Worm (Caenorhabditis elegans) whole organism, late embryonic: Measurements from ENCODE around the gene col-161.

ENCODE experiments used
- F13H6.1 ChIP-seq: sonication (generic microtip); optimal IDR thresholded peaks from 2 replicates; lab custom pipeline; 2016; ENCODE audit warnings: missing genetic modification characterization, missing compliant biosample characterization
- K02D7.2 ChIP-seq: sonication (generic microtip); optimal IDR thresholded peaks from 2 replicates; lab custom pipeline; 2017; ENCODE audit warnings: mild to moderate bottlenecking, missing genetic modification characterization, missing compliant biosample characterization
- K09A11.1 ChIP-seq: sonication (generic microtip); optimal IDR thresholded peaks from 2 replicates; lab custom pipeline; 2017; ENCODE audit warnings: antibody characterized with exemption, mild to moderate bottlenecking, missing genetic modification characterization, missing compliant biosample characterization; ENCODE audit not compliant: insufficient read depth
- ama-1 ChIP-seq: fragments of 150-350 bp; optimal IDR thresholded peaks from 2 replicates; lab custom pipeline; 2014
- ceh-18 ChIP-seq: sonication (generic microtip); optimal IDR thresholded peaks from 2 replicates; lab custom pipeline; 2016; ENCODE audit warnings: missing genetic modification characterization, missing compliant biosample characterization
- ceh-19 ChIP-seq: fragments of 200-800 bp; sonication (Bioruptor generic); optimal IDR thresholded peaks from 2 replicates; lab custom pipeline; 2018; ENCODE audit warnings: mild to moderate bottlenecking, missing genetic modification characterization, missing compliant biosample characterization
- ceh-24 ChIP-seq: sonication (generic microtip); optimal IDR thresholded peaks from 2 replicates; lab custom pipeline; 2016; ENCODE audit warnings: mild to moderate bottlenecking, missing genetic modification characterization, missing compliant biosample characterization
- ceh-30 ChIP-seq: fragments of 150-350 bp; optimal IDR thresholded peaks from 2 replicates; lab custom pipeline; 2014; ENCODE audit warnings: missing biosample characterization, missing genetic modification characterization
- ceh-31 ChIP-seq: sonication (generic microtip); optimal IDR thresholded peaks from 2 replicates; lab custom pipeline; 2016; ENCODE audit warnings: missing genetic modification characterization, missing compliant biosample characterization
- ceh-34 ChIP-seq: sonication (generic microtip); optimal IDR thresholded peaks from 2 replicates; lab custom pipeline; 2016; ENCODE audit warnings: mild to moderate bottlenecking, missing genetic modification characterization, missing compliant biosample characterization
- ceh-48 ChIP-seq: sonication (generic microtip); optimal IDR thresholded peaks from 2 replicates; lab custom pipeline; 2016; ENCODE audit warnings: missing genetic modification characterization, inconsistent platforms, missing compliant biosample characterization
- ceh-9 ChIP-seq: sonication (generic microtip); optimal IDR thresholded peaks from 2 replicates; lab custom pipeline; 2016; ENCODE audit warnings: mild to moderate bottlenecking, missing genetic modification characterization, inconsistent platforms, missing compliant biosample characterization
- dve-1 ChIP-seq: sonication (generic microtip); optimal IDR thresholded peaks from 2 replicates; lab custom pipeline; 2017; ENCODE audit warnings: antibody characterized with exemption, mild to moderate bottlenecking, missing genetic modification characterization, missing compliant biosample characterization
- elt-2 ChIP-seq: sonication (generic microtip); optimal IDR thresholded peaks from 2 replicates; lab custom pipeline; 2016; ENCODE audit warnings: missing genetic modification reagents, missing genetic modification characterization, missing compliant biosample characterization
- eyg-1 ChIP-seq: sonication (generic microtip); optimal IDR thresholded peaks from 2 replicates; lab custom pipeline; 2016; ENCODE audit warnings: missing genotype, missing genetic modification characterization, missing compliant biosample characterization
- hlh-15 ChIP-seq: sonication (generic microtip); optimal IDR thresholded peaks from 2 replicates; lab custom pipeline; 2016; ENCODE audit warnings: missing genetic modification characterization, missing compliant biosample characterization
- hlh-30 ChIP-seq: sonication (generic microtip); optimal IDR thresholded peaks from 2 replicates; lab custom pipeline; 2017; ENCODE audit warnings: antibody characterized with exemption, missing genetic modification characterization, missing compliant biosample characterization; ENCODE audit not compliant: insufficient read depth
- lim-6 ChIP-seq: sonication (generic microtip); optimal IDR thresholded peaks from 2 replicates; lab custom pipeline; 2016; ENCODE audit warnings: missing genetic modification characterization, missing compliant biosample characterization
- lin-11 ChIP-seq: fragments of 200-800 bp; sonication (Bioruptor generic); optimal IDR thresholded peaks from 2 replicates; lab custom pipeline; 2018; ENCODE audit warnings: mild to moderate bottlenecking, missing genetic modification characterization, missing compliant biosample characterization
- madf-2 ChIP-seq: sonication (generic microtip); optimal IDR thresholded peaks from 2 replicates; lab custom pipeline; 2017; ENCODE audit warnings: missing genetic modification characterization, missing compliant biosample characterization
- npax-4 ChIP-seq: sonication (generic microtip); optimal IDR thresholded peaks from 2 replicates; lab custom pipeline; 2016; ENCODE audit warnings: missing genetic modification characterization, missing compliant biosample characterization
- pag-3 ChIP-seq: sonication (generic microtip); optimal IDR thresholded peaks from 2 replicates; lab custom pipeline; 2016; ENCODE audit warnings: missing compliant biosample characterization, missing genetic modification characterization, borderline replicate concordance
- pat-9 ChIP-seq: fragments of 200-800 bp; sonication (Bioruptor generic); optimal IDR thresholded peaks from 2 replicates; lab custom pipeline; 2018; ENCODE audit warnings: mild to moderate bottlenecking, missing genetic modification characterization, moderate library complexity, missing compliant biosample characterization
- pha-2 ChIP-seq: sonication (generic microtip); optimal IDR thresholded peaks from 2 replicates; lab custom pipeline; 2017; ENCODE audit warnings: mild to moderate bottlenecking, missing genetic modification characterization, missing compliant biosample characterization
- pros-1 ChIP-seq: fragments of 150-350 bp; optimal IDR thresholded peaks from 2 replicates; lab custom pipeline; 2014; ENCODE audit warnings: missing biosample characterization, missing genetic modification reagents, missing genetic modification characterization
- rnt-1 ChIP-seq: sonication (generic microtip); optimal IDR thresholded peaks from 2 replicates; lab custom pipeline; 2016; ENCODE audit warnings: missing genetic modification characterization, missing compliant biosample characterization
- sox-2 ChIP-seq: fragments of 200-800 bp; sonication (Bioruptor generic); IDR thresholded peaks from 2 replicates; pipeline ENCODE4 v1.3.6; 2022; ENCODE audit warnings: missing genetic modification reagents, missing genetic modification characterization, missing compliant biosample characterization
- syd-9 ChIP-seq: sonication (generic microtip); optimal IDR thresholded peaks from 2 replicates; lab custom pipeline; 2016; ENCODE audit warnings: mild to moderate bottlenecking, missing genetic modification characterization, moderate library complexity, missing compliant biosample characterization
- unc-42 ChIP-seq: sonication (generic microtip); optimal IDR thresholded peaks from 2 replicates; lab custom pipeline; 2016; ENCODE audit warnings: missing genotype, missing genetic modification characterization, missing compliant biosample characterization
- unc-55 ChIP-seq: sonication (generic microtip); optimal IDR thresholded peaks from 2 replicates; lab custom pipeline; 2017; ENCODE audit warnings: missing biosample characterization, missing genetic modification reagents, missing genetic modification characterization
- unc-86 ChIP-seq: sonication (generic microtip); optimal IDR thresholded peaks from 2 replicates; lab custom pipeline; 2016; ENCODE audit warnings: missing genetic modification characterization, missing compliant biosample characterization
- zip-5 ChIP-seq: sonication (generic microtip); optimal IDR thresholded peaks from 2 replicates; lab custom pipeline; 2016; ENCODE audit warnings: missing genetic modification characterization, missing compliant biosample characterization

col-161 gene

ce11 chrV:13282958-13283357 is 34.9 kb downstream of the col-161 start:
- no peak for TF ChIP-seq pag-3 (tag; lab: Kevin White, UChicago)
- TF ChIP-seq unc-42 (tag; lab: Kevin White, UChicago) = peak; percentile 70
- TF ChIP-seq ceh-31 (tag; lab: Kevin White, UChicago) = no peak

ce11 chrV:13280382-13280781 is 37.4 kb downstream of the col-161 start:
- TF ChIP-seq ama-1 (no peak), madf-2 (no peak), unc-86 (tag; lab: Kevin White, UChicago) (no peak), elt-2 (tag; lab: Kevin White, UChicago) (no peak), dve-1 (tag; lab: Kevin White, UChicago) (no peak), syd-9 (tag; lab: Kevin White, UChicago) (no peak), hlh-15 (no peak), ceh-18 (tag; lab: Kevin White, UChicago) (no peak)
- TF ChIP-seq, all 69 proteins: peak for 0

- TF ChIP-seq unc-55 = no peak
- TF ChIP-seq K02D7.2 (tag; lab: Kevin White, UChicago) = no peak
- no peak for TF ChIP-seq npax-4
- TF ChIP-seq ceh-9 (tag; lab: Kevin White, UChicago) = no peak
- no peak for TF ChIP-seq F13H6.1
- no peak for TF ChIP-seq ceh-24 (tag; lab: Kevin White, UChicago)
- no peak for TF ChIP-seq lim-6 (tag; lab: Kevin White, UChicago)
- TF ChIP-seq zip-5 (tag; lab: Kevin White, UChicago) = no peak
- no peak for TF ChIP-seq ceh-30 (tag; lab: Kevin White, UChicago)
- no peak for TF ChIP-seq pros-1
- no peak for TF ChIP-seq lin-11 (tag; lab: Kevin White, UChicago)
- TF ChIP-seq pat-9 = no peak
- TF ChIP-seq ceh-19 = no peak
- no peak for TF ChIP-seq rnt-1
- TF ChIP-seq K09A11.1 (tag; lab: Kevin White, UChicago) = no peak
- no peak for TF ChIP-seq unc-86 (tag; lab: Kevin White, UChicago)
- TF ChIP-seq ceh-34 = no peak
- no peak for TF ChIP-seq hlh-30 (tag; lab: Kevin White, UChicago)
- TF ChIP-seq ama-1 = no peak
- no peak for TF ChIP-seq sox-2 (GFP tag; lab: Robert Waterston, UW)
- TF ChIP-seq, all 69 proteins: peak for 0
Measured at ce11 chrV:13275959-13276358, 41.9 kb downstream of the col-161 start, which contains the start of gene F32F2.4. Gene F32F2.4, plus strand, starts transcription at chrV:13276259.

- TF ChIP-seq eyg-1 (tag; lab: Kevin White, UChicago) = no peak
Measured at ce11 chrV:13274615-13275014, 43.2 kb downstream of the col-161 start.

ce11 chrV:13273302-13273701 is 44.5 kb downstream of the col-161 start:
- TF ChIP-seq eyg-1 (tag; lab: Kevin White, UChicago) (no peak), pha-2 (tag; lab: Kevin White, UChicago) (no peak), pag-3 (tag; lab: Kevin White, UChicago) (no peak), ceh-48 (tag; lab: Kevin White, UChicago) (no peak)

ce11 chrV:13272275-13272674 is 45.5 kb downstream of the col-161 start:
- no peak for TF ChIP-seq ceh-9 (tag; lab: Kevin White, UChicago)
- TF ChIP-seq unc-55 = no peak
- TF ChIP-seq ceh-19 = no peak
